Fruit fly (Drosophila melanogaster) whole organism, prepupa: ENCODE data around the gene Cse1.

Experiments
- CG3032 ChIP-seq: fragments of 200-800 bp; optimal IDR thresholded peaks from 2 replicates; lab custom pipeline; 2019; ENCODE audit warnings: missing biosample characterization, mild to moderate bottlenecking, missing genetic modification characterization, moderate library complexity
- CG4318 ChIP-seq: fragments of 200-800 bp; sonication (Bioruptor generic); optimal IDR thresholded peaks from 3 replicates; lab custom pipeline; 2017; ENCODE audit warnings: missing biosample characterization, mild to moderate bottlenecking, missing genetic modification characterization
- CG8632 ChIP-seq: fragments of 200-800 bp; sonication (Bioruptor generic); optimal IDR thresholded peaks from 3 replicates; lab custom pipeline; 2016; ENCODE audit warnings: missing biosample characterization, missing genetic modification characterization
- Gug ChIP-seq: fragments of 200-800 bp; sonication (Bioruptor generic); IDR thresholded peaks from 2 replicates; pipeline ENCODE4 v1.3.6; 2022; ENCODE audit warnings: missing biosample characterization, missing genetic modification characterization
- Hr4 ChIP-seq: fragments of 200-800 bp; sonication (Bioruptor generic); optimal IDR thresholded peaks from 3 replicates; lab custom pipeline; 2016; ENCODE audit warnings: missing biosample characterization, missing genetic modification characterization
- Lpt ChIP-seq: fragments of 200-800 bp; sonication (Bioruptor generic); optimal IDR thresholded peaks from 3 replicates; lab custom pipeline; 2016; ENCODE audit warnings: missing biosample characterization, missing genetic modification characterization
- Met ChIP-seq: fragments of 200-800 bp; sonication (Bioruptor generic); optimal IDR thresholded peaks from 3 replicates; lab custom pipeline; 2016; ENCODE audit warnings: missing biosample characterization, missing genetic modification characterization
- dac ChIP-seq: fragments of 200-800 bp; sonication (Bioruptor generic); optimal IDR thresholded peaks from 2 replicates; lab custom pipeline; 2017; ENCODE audit warnings: missing biosample characterization, mild to moderate bottlenecking, missing genetic modification characterization
- esn ChIP-seq: fragments of 200-800 bp; sonication (Bioruptor generic); optimal IDR thresholded peaks from 2 replicates; lab custom pipeline; 2016; ENCODE audit warnings: missing biosample characterization, mild to moderate bottlenecking, missing genetic modification characterization, moderate library complexity
- fd59A ChIP-seq: fragments of 200-800 bp; sonication (Bioruptor generic); optimal IDR thresholded peaks from 2 replicates; lab custom pipeline; 2017; ENCODE audit warnings: missing biosample characterization, mild to moderate bottlenecking, missing genetic modification characterization, missing genetic modification reagents
- fd85E ChIP-seq: fragments of 200-800 bp; sonication (Bioruptor generic); optimal IDR thresholded peaks from 3 replicates; lab custom pipeline; 2016; ENCODE audit warnings: missing biosample characterization, missing genetic modification characterization
- lz ChIP-seq: fragments of 200-800 bp; sonication (Bioruptor generic); optimal IDR thresholded peaks from 3 replicates; lab custom pipeline; 2016; ENCODE audit warnings: missing biosample characterization, missing genetic modification characterization
- spab ChIP-seq: fragments of 200-800 bp; sonication (Bioruptor generic); optimal IDR thresholded peaks from 2 replicates; lab custom pipeline; 2017; ENCODE audit warnings: missing biosample characterization, mild to moderate bottlenecking, missing genetic modification characterization, missing genetic modification reagents
- topi ChIP-seq: fragments of 200-800 bp; sonication (Bioruptor generic); optimal IDR thresholded peaks from 3 replicates; lab custom pipeline; 2016; ENCODE audit warnings: missing biosample characterization, missing genetic modification characterization

dm6 chr2L:16816750-16817087 lies 8.3 kb downstream of the Cse1 start:
- TF ChIP-seq spab (GFP tag; lab: Kevin White, UChicago) (no peak), fd85E (GFP tag; lab: Kevin White, UChicago) (no peak), CG4318 (GFP tag; lab: Kevin White, UChicago) (no peak), Gug (GFP tag; lab: Robert Waterston, UW) (no peak), fd59A (GFP tag; lab: Kevin White, UChicago) (no peak), esn (GFP tag; lab: Kevin White, UChicago) (no peak), Lpt (GFP tag; lab: Kevin White, UChicago) (no peak), Hr4 (GFP tag; lab: Kevin White, UChicago) (no peak), CG8632 (GFP tag; lab: Kevin White, UChicago) (no peak), lz (no peak), CG3032 (tag; lab: Kevin White, UChicago) (no peak), dac (GFP tag; lab: Kevin White, UChicago) (no peak), topi (no peak), Met (no peak)
